Worm (Caenorhabditis elegans): ENCODE measurements around the gene R148.5.

DNA sequence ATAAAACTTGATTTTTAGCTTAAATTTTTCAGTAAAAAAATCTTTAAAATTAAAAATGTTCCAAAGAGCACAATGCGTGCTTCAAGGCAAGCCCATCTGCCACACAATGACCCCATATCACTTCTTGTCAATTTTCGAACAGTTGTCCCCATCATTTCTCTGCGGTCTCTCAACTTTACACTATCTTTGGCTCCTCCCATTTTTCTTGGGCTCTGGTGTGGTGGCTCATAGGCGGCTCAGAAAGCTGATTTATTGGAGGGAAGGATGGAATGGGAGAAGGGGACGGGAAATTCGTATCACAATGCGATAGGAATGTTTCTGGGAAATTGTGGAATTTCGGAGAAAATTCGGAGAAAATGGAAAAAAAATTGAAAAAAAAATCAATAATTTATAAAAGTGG is 35.1 kb downstream of the R148.5 start:
- TF ChIP-seq him-1 (tag; optimal IDR thresholded peaks at IDR 0.05) (no peak), W03F9.2 (tag; optimal IDR thresholded peaks at IDR 0.05) (no peak), dao-5 (tag; optimal IDR thresholded peaks at IDR 0.05) (no peak)
